Worm (Caenorhabditis elegans) whole organism, young adult: Measurements from ENCODE around the gene twk-31.

Experiments used
- B0019.2 ChIP-seq: fragments of 200-800 bp; sonication (Bioruptor generic); conservative IDR thresholded peaks from 2 replicates; pipeline ENCODE4 v1.3.6; 2022; ENCODE audit warnings: missing genetic modification reagents, missing genetic modification characterization, missing compliant biosample characterization
- B0336.3 ChIP-seq: fragments of 200-800 bp; sonication (Bioruptor generic); IDR thresholded peaks from 2 replicates; pipeline ENCODE4 v1.3.6; 2022; ENCODE audit warnings: missing genetic modification characterization, missing compliant biosample characterization
- F49E8.2 ChIP-seq: sonication (generic microtip); optimal IDR thresholded peaks from 3 replicates; lab custom pipeline; 2017; ENCODE audit warnings: missing genetic modification characterization, mild to moderate bottlenecking, missing compliant biosample characterization, antibody characterized with exemption, moderate library complexity; ENCODE audit not compliant: insufficient read depth
- Y67H2A.10 ChIP-seq: fragments of 200-800 bp; sonication (Bioruptor generic); conservative IDR thresholded peaks from 2 replicates; pipeline ENCODE4 v1.3.6; 2022; ENCODE audit warnings: missing genetic modification reagents, missing genetic modification characterization, missing compliant biosample characterization
- akir-1 ChIP-seq: fragments of 200-800 bp; sonication (Bioruptor generic); optimal IDR thresholded peaks from 2 replicates; lab custom pipeline; 2018; ENCODE audit warnings: mild to moderate bottlenecking, missing genetic modification characterization, moderate library complexity, missing compliant biosample characterization
- ama-1 ChIP-seq, 3 experiments: fragments of 150-350 bp in 1 of 3; sonication (generic microtip) in 2 of 3; optimal IDR thresholded peaks; 2 replicates each; lab custom pipeline; 2014 to 2018; ENCODE audit warnings: missing biosample characterization in 2 of 3, missing genetic modification characterization in 2 of 3, missing genetic modification reagents in 2 of 3
- atf-7 ChIP-seq: sonication (generic microtip); optimal IDR thresholded peaks from 2 replicates; lab custom pipeline; 2017; ENCODE audit warnings: mild to moderate bottlenecking, missing genetic modification characterization, missing compliant biosample characterization
- attf-3 ChIP-seq: fragments of 200-800 bp; sonication (Bioruptor generic); conservative IDR thresholded peaks from 2 replicates; pipeline ENCODE4 v1.3.6; 2022; ENCODE audit warnings: missing genetic modification reagents, missing genetic modification characterization, missing compliant biosample characterization
- attf-5 ChIP-seq: fragments of 200-800 bp; sonication (Bioruptor generic); optimal IDR thresholded peaks from 2 replicates; lab custom pipeline; 2018; ENCODE audit warnings: mild to moderate bottlenecking, missing genetic modification characterization, missing compliant biosample characterization
- attf-6 ChIP-seq: fragments of 200-800 bp; sonication (Bioruptor generic); IDR thresholded peaks from 2 replicates; pipeline ENCODE4 v1.3.6; 2022; ENCODE audit warnings: missing genetic modification reagents, missing genetic modification characterization, missing compliant biosample characterization
- bed-1 ChIP-seq: fragments of 200-800 bp; sonication (Bioruptor generic); IDR thresholded peaks from 2 replicates; pipeline ENCODE4 v1.3.6; 2022; ENCODE audit warnings: missing genetic modification reagents, missing genetic modification characterization, missing compliant biosample characterization
- ccch-3 ChIP-seq: fragments of 200-800 bp; sonication (Bioruptor generic); optimal IDR thresholded peaks from 2 replicates; lab custom pipeline; 2018; ENCODE audit warnings: mild to moderate bottlenecking, missing genetic modification characterization, missing compliant biosample characterization
- cebp-1 ChIP-seq, 2 experiments: fragments of 200-800 bp in 1 of 2; sonication (Bioruptor generic) in 1 of 2; sonication (generic microtip) in 1 of 2; IDR thresholded peaks in 1 of 2; optimal IDR thresholded peaks in 1 of 2; 2 replicates each; pipeline versions ENCODE4 v1.3.6 to Lab custom; 2017 to 2022; ENCODE audit warnings: missing compliant biosample characterization in 2 of 2, missing genetic modification characterization in 2 of 2, mild to moderate bottlenecking in 1 of 2, missing genetic modification reagents in 1 of 2, moderate library complexity in 1 of 2
- ceh-91 ChIP-seq: fragments of 200-800 bp; sonication (Bioruptor generic); IDR thresholded peaks from 2 replicates; pipeline ENCODE4 v1.3.6; 2022; ENCODE audit warnings: missing genetic modification reagents, missing genetic modification characterization, missing compliant biosample characterization
- chd-7 ChIP-seq: sonication (generic microtip); optimal IDR thresholded peaks from 2 replicates; lab custom pipeline; 2016; ENCODE audit warnings: mild to moderate bottlenecking, missing genetic modification characterization, moderate library complexity, missing compliant biosample characterization
- die-1 ChIP-seq: sonication (generic microtip); optimal IDR thresholded peaks from 2 replicates; lab custom pipeline; 2016; ENCODE audit warnings: missing genotype, mild to moderate bottlenecking, missing genetic modification characterization, missing compliant biosample characterization
- dox-1 ChIP-seq: fragments of 200-800 bp; sonication (Bioruptor generic); IDR thresholded peaks from 2 replicates; pipeline ENCODE4 v1.3.6; 2022; ENCODE audit warnings: missing genetic modification reagents, missing genetic modification characterization, missing compliant biosample characterization
- dpl-1 ChIP-seq: fragments of 150-350 bp; optimal IDR thresholded peaks from 2 replicates; lab custom pipeline; 2014; ENCODE audit warnings: missing biosample characterization, missing genetic modification reagents, missing genetic modification characterization
- efl-1 ChIP-seq: fragments of 150-350 bp; optimal IDR thresholded peaks from 2 replicates; lab custom pipeline; 2014; ENCODE audit warnings: missing biosample characterization, missing genetic modification reagents, missing genetic modification characterization
- egrh-3 ChIP-seq: fragments of 200-800 bp; sonication (Bioruptor generic); IDR thresholded peaks from 2 replicates; pipeline ENCODE4 v1.3.6; 2022; ENCODE audit warnings: missing genetic modification reagents, missing genetic modification characterization, missing compliant biosample characterization
- hmg-1.2 ChIP-seq: fragments of 200-800 bp; sonication (Bioruptor generic); IDR thresholded peaks from 2 replicates; pipeline ENCODE4 v1.3.6; 2022; ENCODE audit warnings: missing genetic modification reagents, missing genetic modification characterization, missing compliant biosample characterization
- hrde-1 ChIP-seq: sonication (generic microtip); optimal IDR thresholded peaks from 2 replicates; lab custom pipeline; 2016; ENCODE audit warnings: missing genetic modification characterization, mild to moderate bottlenecking, missing compliant biosample characterization, moderate library complexity, missing genotype, missing genetic modification reagents, borderline replicate concordance
- hsf-1 ChIP-seq: fragments of 200-800 bp; sonication (Bioruptor generic); IDR thresholded peaks from 2 replicates; pipeline ENCODE4 v1.3.6; 2022; ENCODE audit warnings: missing genetic modification reagents, missing genetic modification characterization, missing compliant biosample characterization
- lin-35 ChIP-seq, 3 experiments: fragments of 150-350 bp in 2 of 3; sonication (generic microtip) in 1 of 3; optimal IDR thresholded peaks; 2 replicates each; lab custom pipeline; 2014 to 2018; ENCODE audit warnings: missing biosample characterization in 3 of 3, missing genetic modification characterization in 3 of 3, missing genetic modification reagents in 3 of 3
- madf-10 ChIP-seq: sonication (generic microtip); optimal IDR thresholded peaks from 2 replicates; lab custom pipeline; 2016; ENCODE audit warnings: mild to moderate bottlenecking, missing genetic modification characterization, missing compliant biosample characterization
- mcd-1 ChIP-seq: fragments of 200-800 bp; sonication (Bioruptor generic); IDR thresholded peaks from 2 replicates; pipeline ENCODE4 v1.3.6; 2022; ENCODE audit warnings: missing genetic modification reagents, missing genetic modification characterization, missing compliant biosample characterization
- nfyb-1 ChIP-seq: fragments of 200-800 bp; sonication (Bioruptor generic); IDR thresholded peaks from 2 replicates; pipeline ENCODE4 v1.3.6; 2022; ENCODE audit warnings: missing genetic modification reagents, missing genetic modification characterization, missing compliant biosample characterization
- nhr-80 ChIP-seq: sonication (generic microtip); optimal IDR thresholded peaks from 2 replicates; lab custom pipeline; 2016; ENCODE audit warnings: missing genetic modification characterization, missing compliant biosample characterization
- pbrm-1 ChIP-seq: fragments of 200-800 bp; sonication (Bioruptor generic); IDR thresholded peaks from 2 replicates; pipeline ENCODE4 v1.3.6; 2022; ENCODE audit warnings: missing genetic modification reagents, missing genetic modification characterization, missing compliant biosample characterization
- rec-8 ChIP-seq, 2 experiments: sonication (generic microtip); optimal IDR thresholded peaks; 2 replicates each; lab custom pipeline; 2016; ENCODE audit warnings: mild to moderate bottlenecking in 2 of 2, missing genetic modification characterization in 2 of 2, missing genetic modification reagents in 2 of 2, missing genotype in 2 of 2, missing biosample characterization in 1 of 2, missing compliant biosample characterization in 1 of 2, moderate library complexity in 1 of 2
- somi-1 ChIP-seq: fragments of 200-800 bp; sonication (Bioruptor generic); optimal IDR thresholded peaks from 2 replicates; lab custom pipeline; 2018; ENCODE audit warnings: mild to moderate bottlenecking, missing genetic modification characterization, missing compliant biosample characterization
- unc-130 ChIP-seq: sonication (generic microtip); optimal IDR thresholded peaks from 2 replicates; lab custom pipeline; 2016; ENCODE audit warnings: missing genetic modification reagents, missing genetic modification characterization, missing compliant biosample characterization
- unc-62 ChIP-seq: fragments of 150-350 bp; optimal IDR thresholded peaks from 2 replicates; lab custom pipeline; 2014; ENCODE audit warnings: missing biosample characterization, missing genetic modification reagents, missing genetic modification characterization
- zfh-2 ChIP-seq: fragments of 200-800 bp; sonication (Bioruptor generic); conservative IDR thresholded peaks from 2 replicates; pipeline ENCODE4 v1.3.6; 2022; ENCODE audit warnings: missing genetic modification reagents, missing genetic modification characterization, missing compliant biosample characterization
- zim-3 ChIP-seq: sonication (generic microtip); optimal IDR thresholded peaks from 2 replicates; lab custom pipeline; 2017; ENCODE audit warnings: mild to moderate bottlenecking, missing genetic modification characterization, moderate library complexity, missing compliant biosample characterization
- ztf-25 ChIP-seq: fragments of 200-800 bp; sonication (Bioruptor generic); IDR thresholded peaks from 2 replicates; pipeline ENCODE4 v1.3.6; 2022; ENCODE audit warnings: missing genetic modification reagents, missing genetic modification characterization, missing compliant biosample characterization
- ztf-28 ChIP-seq: fragments of 200-800 bp; sonication (Bioruptor generic); IDR thresholded peaks from 2 replicates; pipeline ENCODE4 v1.3.6; 2022; ENCODE audit warnings: missing genetic modification reagents, missing genetic modification characterization, missing compliant biosample characterization

Gene twk-31

ce11 chrIII:11426906-11427305 lies 16.4 kb downstream of the twk-31 start, which contains the start of gene idpc-1:
idpc-1 (plus strand) TSS chrIII:11427206.
- TF ChIP-seq unc-62 (GFP tag; lab: Kevin White, UChicago) (no peak), F49E8.2 (tag; lab: Kevin White, UChicago) (no peak), nfyb-1 (no peak), ccch-3 (GFP tag; lab: Kevin White, UChicago) (no peak), zfh-2 (GFP tag; lab: Robert Waterston, UW) (no peak), chd-7 (no peak), die-1 (tag; lab: Kevin White, UChicago) (no peak), B0019.2 (no peak), dpl-1 (no peak), atf-7 (tag; lab: Kevin White, UChicago) (no peak), B0336.3 (GFP tag; lab: Robert Waterston, UW) (no peak)

ce11 chrIII:11427548-11428152 lies 17.2 kb downstream of the twk-31 start:
- TF ChIP-seq egrh-3 (GFP tag; lab: Robert Waterston, UW) = peak; percentile 96
- TF ChIP-seq hsf-1 = 0 out of 2 replicates have a peak, but pooled peaks have one; percentile 7
- peak; percentile 5; the same call in 1 of the 2 replicates for TF ChIP-seq mcd-1 (GFP tag; lab: Robert Waterston, UW)
- peak; percentile 29; the same call in 1 of the 2 replicates for TF ChIP-seq ceh-91 (GFP tag; lab: Robert Waterston, UW)
- TF ChIP-seq attf-5 (GFP tag; lab: Kevin White, UChicago) = peak; percentile 13
- TF ChIP-seq B0019.2 = no peak
- TF ChIP-seq zim-3 = no peak
- TF ChIP-seq madf-10 (tag; lab: Kevin White, UChicago) = no peak
- no peak for TF ChIP-seq efl-1 (GFP tag; lab: Kevin White, UChicago)
- TF ChIP-seq zfh-2 (GFP tag; lab: Robert Waterston, UW) = peak; percentile 93
- peak; percentile 39; the same call in 1 of the 2 replicates for TF ChIP-seq dox-1 (GFP tag; lab: Robert Waterston, UW)
- TF ChIP-seq lin-35 (GFP tag; optimal IDR thresholded peaks at IDR 0.05; lab: Kevin White, UChicago) = no peak
- TF ChIP-seq hmg-1.2 = 0 out of 2 replicates have a peak, but pooled peaks have one; percentile 7
- TF ChIP-seq unc-62 (GFP tag; lab: Kevin White, UChicago) = no peak
- TF ChIP-seq B0336.3 (GFP tag; lab: Robert Waterston, UW) = 0 out of 2 replicates have a peak, but pooled peaks have one; percentile 10
- TF ChIP-seq ztf-25 (GFP tag; lab: Robert Waterston, UW) = no peak

- TF ChIP-seq attf-3 (GFP tag; lab: Robert Waterston, UW) = peak; percentile 28; the same call in 1 of the 2 replicates
- TF ChIP-seq bed-1 (GFP tag; lab: Robert Waterston, UW) = 0 out of 2 replicates have a peak, but pooled peaks have one; percentile 6
- 0 out of 2 replicates have a peak, but pooled peaks have one; percentile 17 for TF ChIP-seq pbrm-1 (GFP tag; lab: Robert Waterston, UW)
- TF ChIP-seq dox-1 (GFP tag; lab: Robert Waterston, UW) = peak; percentile 54; the same call in 1 of the 2 replicates
- TF ChIP-seq ztf-28 (GFP tag; lab: Robert Waterston, UW) = 0 out of 2 replicates have a peak, but pooled peaks have one; percentile 14
Observed at ce11 chrIII:11434864-11435263, 24.4 kb downstream of the twk-31 start.

- TF ChIP-seq egrh-3 (GFP tag; lab: Robert Waterston, UW) (0 out of 2 replicates have a peak, but pooled peaks have one; percentile 12), akir-1 (no peak), somi-1 (GFP tag; lab: Kevin White, UChicago) (no peak), cebp-1 (GFP tag; IDR thresholded peaks at IDR 0.05; lab: Robert Waterston, UW) (no peak), cebp-1 (tag; optimal IDR thresholded peaks at IDR 0.05; lab: Kevin White, UChicago) (peak; percentile 9), hrde-1 (tag; lab: Kevin White, UChicago) (no peak), unc-130 (no peak), attf-6 (GFP tag; lab: Robert Waterston, UW) (no peak), ama-1 (optimal IDR thresholded peaks at IDR 0.05; lab: Kevin White, UChicago) (no peak), ama-1 (GFP tag; optimal IDR thresholded peaks at IDR 0.05; lab: Kevin White, UChicago) (no peak), nhr-80 (tag; lab: Kevin White, UChicago) (peak; percentile 48), Y67H2A.10 (GFP tag; lab: Robert Waterston, UW) (no peak), mcd-1 (GFP tag; lab: Robert Waterston, UW) (peak; percentile 51), rec-8 (tag; optimal IDR thresholded peaks at IDR 0.05; lab: Kevin White, UChicago) (no peak)
Observed at ce11 chrIII:11442556-11442955, 32.1 kb downstream of the twk-31 start, which contains the start of gene sbp-1. sbp-1 (minus strand) TSS chrIII:11442566.
